Fruit fly (Drosophila melanogaster) S2 (cell line): ENCODE data around the gene CG34342.

Source experiments
- CG8478 ChIP-seq: fragments of >200 bp; optimal IDR thresholded peaks from 2 replicates; lab custom pipeline; 2018
- CTCF ChIP-seq, 2 experiments: fragments of >200 bp; optimal IDR thresholded peaks; 2 replicates each; lab custom pipeline; 2018

DNA sequence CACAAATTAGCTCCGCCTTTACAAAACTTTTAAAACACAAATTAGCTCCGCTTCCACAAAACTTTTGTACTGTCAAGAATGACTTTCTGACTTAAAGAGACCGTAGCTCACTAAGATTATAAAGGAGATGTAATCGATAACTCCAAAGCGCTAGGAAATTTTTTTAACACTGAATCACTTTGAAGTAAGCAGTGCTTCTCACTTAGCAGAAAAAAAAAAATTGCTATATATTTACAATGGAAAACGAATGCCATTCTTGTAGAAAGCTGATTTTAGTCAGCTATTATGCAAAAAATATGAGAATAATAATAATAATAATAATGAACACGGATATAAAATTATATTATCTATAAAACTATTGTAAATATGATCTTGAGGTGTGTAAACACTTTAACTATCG lies 11.8 kb downstream of the CG34342 start, which contains the start of gene blanks:
- no peak for TF ChIP-seq CTCF (optimal IDR thresholded peaks at IDR 0.05; lab: Kevin White, UChicago)
- no peak for TF ChIP-seq CG8478 (lab: Kevin White, UChicago)
